ENCODE assay signal across 3 fruit fly cellular contexts in genomic region chr3R:6008202-6009062, dm6.
TF ChIP-seq lines count a peak whose summit lies in the region.

Rm62 (minus strand) TSS chr3R:6008579.

TF ChIP-seq in whole organism, adult, 20 proteins besides CTCF, POLR2A, EP300 and RAD21 (continued from another document):
- TF ChIP-seq cic (GFP tag; optimal IDR thresholded peaks at IDR 0.05; lab: Kevin White, UChicago) = no peak

TF ChIP-seq in whole organism, embryonic, 481 proteins besides CTCF, POLR2A, EP300 and RAD21 (continued from another document and continues in another):
- TF ChIP-seq disco-r (GFP tag; optimal IDR thresholded peaks at IDR 0.05; lab: Kevin White, UChicago) = no peak
- TF ChIP-seq CG12769 (tag; optimal IDR thresholded peaks at IDR 0.05; lab: Kevin White, UChicago) = peak; percentile 54
- TF ChIP-seq cwo (GFP tag; optimal IDR thresholded peaks at IDR 0.05; lab: Kevin White, UChicago) = no peak
- peak; percentile 46 for TF ChIP-seq sens (GFP tag; lab: Kevin White, UChicago)
- TF ChIP-seq Dip2 (GFP tag; IDR thresholded peaks at IDR 0.05; lab: Robert Waterston, UW) = no peak
- TF ChIP-seq Eip74EF (GFP tag; optimal IDR thresholded peaks at IDR 0.05; lab: Kevin White, UChicago) = peak in 1 of 2 experiments; percentile 21
- peak; percentile 12 for TF ChIP-seq kni (GFP tag; optimal IDR thresholded peaks at IDR 0.05; lab: Kevin White, UChicago)
- TF ChIP-seq pb (GFP tag; optimal IDR thresholded peaks at IDR 0.05; lab: Kevin White, UChicago) = no peak
- peak; percentile 36 for TF ChIP-seq ftz-f1 (GFP tag; optimal IDR thresholded peaks at IDR 0.05; lab: Kevin White, UChicago)
- no peak for TF ChIP-seq CG12391 (tag; optimal IDR thresholded peaks at IDR 0.05; lab: Kevin White, UChicago)
- TF ChIP-seq Chrac-16 (GFP tag; optimal IDR thresholded peaks at IDR 0.05; lab: Kevin White, UChicago) = no peak
- no peak for TF ChIP-seq al (GFP tag; IDR thresholded peaks at IDR 0.05; lab: Robert Waterston, UW)
- TF ChIP-seq nau (GFP tag; optimal IDR thresholded peaks at IDR 0.05; lab: Kevin White, UChicago) = peak; percentile 54
- no peak for TF ChIP-seq CG8944 (GFP tag; optimal IDR thresholded peaks at IDR 0.05; lab: Kevin White, UChicago)
- TF ChIP-seq Nf-YC (tag; optimal IDR thresholded peaks at IDR 0.05; lab: Kevin White, UChicago) = peak; percentile 20
- TF ChIP-seq CG11398 (GFP tag; optimal IDR thresholded peaks at IDR 0.05; lab: Kevin White, UChicago) = no peak
- peak; percentile 46 for TF ChIP-seq CG33557 (GFP tag; optimal IDR thresholded peaks at IDR 0.05; lab: Kevin White, UChicago)
- TF ChIP-seq CG4730 (GFP tag; IDR thresholded peaks at IDR 0.05; lab: Robert Waterston, UW) = no peak
- peak; percentile 8 for TF ChIP-seq CG10543 (GFP tag; optimal IDR thresholded peaks at IDR 0.05; lab: Kevin White, UChicago)
- no peak for TF ChIP-seq Ravus (GFP tag; IDR thresholded peaks at IDR 0.05; lab: Robert Waterston, UW)
- TF ChIP-seq CG18619 (GFP tag; optimal IDR thresholded peaks at IDR 0.05; lab: Kevin White, UChicago) = peak; percentile 0
- TF ChIP-seq grn (GFP tag; optimal IDR thresholded peaks at IDR 0.05; lab: Kevin White, UChicago) = no peak
- TF ChIP-seq trem (tag; optimal IDR thresholded peaks at IDR 0.05; lab: Kevin White, UChicago) = peak; percentile 47
- TF ChIP-seq ap (GFP tag; IDR thresholded peaks at IDR 0.05; lab: Robert Waterston, UW) = no peak
- no peak for TF ChIP-seq gro (GFP tag; optimal IDR thresholded peaks at IDR 0.05; lab: Kevin White, UChicago)
- no peak for TF ChIP-seq Usf (GFP tag; optimal IDR thresholded peaks at IDR 0.05; lab: Kevin White, UChicago)
- TF ChIP-seq ato (GFP tag; IDR thresholded peaks at IDR 0.05; lab: Robert Waterston, UW; ENCODE audit: partially characterized antibody) = 0 out of 2 replicates have a peak, but pooled peaks have one; percentile 45
- no peak for TF ChIP-seq Hmx (GFP tag; optimal IDR thresholded peaks at IDR 0.05; lab: Kevin White, UChicago)
- TF ChIP-seq eyg (GFP tag; optimal IDR thresholded peaks at IDR 0.05; lab: Kevin White, UChicago) = no peak
- no peak for TF ChIP-seq Sox102F (GFP tag; optimal IDR thresholded peaks at IDR 0.05; lab: Kevin White, UChicago)
- TF ChIP-seq CkIIα-i1 (GFP tag; IDR thresholded peaks at IDR 0.05; lab: Robert Waterston, UW) = no peak
- no peak for TF ChIP-seq CG17612 (GFP tag; IDR thresholded peaks at IDR 0.05; lab: Robert Waterston, UW)
- peak in 1 of 3 experiments; percentile 55 for TF ChIP-seq Stat92E (GFP tag; optimal IDR thresholded peaks at IDR 0.05; lab: Kevin White, UChicago)
- TF ChIP-seq CG2875 (GFP tag; optimal IDR thresholded peaks at IDR 0.05; lab: Kevin White, UChicago) = peak; percentile 14
- TF ChIP-seq CG15601 (tag; optimal IDR thresholded peaks at IDR 0.05; lab: Kevin White, UChicago) = peak; percentile 5
- peak; percentile 68 for TF ChIP-seq HLHmδ (GFP tag; optimal IDR thresholded peaks at IDR 0.05; lab: Kevin White, UChicago)
- no peak for TF ChIP-seq jumu (GFP tag; optimal IDR thresholded peaks at IDR 0.05; lab: Kevin White, UChicago)
- no peak for TF ChIP-seq wor (GFP tag; IDR thresholded peaks at IDR 0.05; lab: Robert Waterston, UW)
- TF ChIP-seq p53 (GFP tag; optimal IDR thresholded peaks at IDR 0.05; lab: Kevin White, UChicago) = no peak
- no peak for TF ChIP-seq luna (GFP tag; optimal IDR thresholded peaks at IDR 0.05; lab: Kevin White, UChicago)
- no peak for TF ChIP-seq Sox100B (GFP tag; optimal IDR thresholded peaks at IDR 0.05; lab: Kevin White, UChicago)
- peak; percentile 3 for TF ChIP-seq nerfin-1 (tag; optimal IDR thresholded peaks at IDR 0.05; lab: Kevin White, UChicago)
- no peak for TF ChIP-seq sd (tag; optimal IDR thresholded peaks at IDR 0.05; lab: Kevin White, UChicago)
- no peak for TF ChIP-seq CG1832 (GFP tag; optimal IDR thresholded peaks at IDR 0.05; lab: Kevin White, UChicago)
- TF ChIP-seq z (GFP tag; IDR thresholded peaks at IDR 0.05; lab: Robert Waterston, UW) = no peak
- TF ChIP-seq tup (GFP tag; optimal IDR thresholded peaks at IDR 0.05; lab: Kevin White, UChicago) = no peak
- TF ChIP-seq Atf3 (GFP tag; optimal IDR thresholded peaks at IDR 0.05; lab: Kevin White, UChicago) = no peak
- TF ChIP-seq mirr (GFP tag; optimal IDR thresholded peaks at IDR 0.05; lab: Kevin White, UChicago) = peak; percentile 32
- peak; percentile 52 for TF ChIP-seq scrt (GFP tag; optimal IDR thresholded peaks at IDR 0.05; lab: Kevin White, UChicago)
- TF ChIP-seq Bteb2 (GFP tag; optimal IDR thresholded peaks at IDR 0.05; lab: Kevin White, UChicago) = no peak
- no peak for TF ChIP-seq az2 (GFP tag; optimal IDR thresholded peaks at IDR 0.05; lab: Kevin White, UChicago)
- 0 out of 2 replicates have a peak, but pooled peaks have one; percentile 42 for TF ChIP-seq CG17328 (GFP tag; IDR thresholded peaks at IDR 0.05; lab: Robert Waterston, UW)
- peak; percentile 57; the same call in 2 of the 3 replicates for TF ChIP-seq Dbx (GFP tag; IDR thresholded peaks at IDR 0.05; lab: Robert Waterston, UW)
- no peak for TF ChIP-seq NK7.1 (GFP tag; optimal IDR thresholded peaks at IDR 0.05; lab: Kevin White, UChicago)
- peak; percentile 55 for TF ChIP-seq CG3281 (GFP tag; optimal IDR thresholded peaks at IDR 0.05; lab: Kevin White, UChicago)
- no peak for TF ChIP-seq CHES-1-like (GFP tag; optimal IDR thresholded peaks at IDR 0.05; lab: Kevin White, UChicago)
- no peak for TF ChIP-seq otp (GFP tag; IDR thresholded peaks at IDR 0.05; lab: Robert Waterston, UW)
- TF ChIP-seq HmgZ (tag; optimal IDR thresholded peaks at IDR 0.05; lab: Kevin White, UChicago) = peak; percentile 0
- no peak for TF ChIP-seq cg (GFP tag; optimal IDR thresholded peaks at IDR 0.05; lab: Kevin White, UChicago)
- peak; percentile 43 for TF ChIP-seq stwl (tag; optimal IDR thresholded peaks at IDR 0.05; lab: Kevin White, UChicago)
- peak; percentile 47; the same call in 1 of the 2 replicates for TF ChIP-seq rib (GFP tag; IDR thresholded peaks at IDR 0.05; lab: Robert Waterston, UW)
- no peak for TF ChIP-seq peb (GFP tag; IDR thresholded peaks at IDR 0.05; lab: Robert Waterston, UW)
- peak; percentile 44 for TF ChIP-seq org-1 (GFP tag; optimal IDR thresholded peaks at IDR 0.05; lab: Kevin White, UChicago)
- no peak for TF ChIP-seq gce (GFP tag; IDR thresholded peaks at IDR 0.05; lab: Robert Waterston, UW)
- TF ChIP-seq Doc2 (GFP tag; IDR thresholded peaks at IDR 0.05; lab: Robert Waterston, UW) = no peak
- TF ChIP-seq BtbVII (GFP tag; optimal IDR thresholded peaks at IDR 0.05; lab: Kevin White, UChicago) = peak; percentile 3
- TF ChIP-seq lab (GFP tag; optimal IDR thresholded peaks at IDR 0.05; lab: Kevin White, UChicago) = peak; percentile 62

TF ChIP-seq in whole organism, prepupa, 60 proteins besides CTCF, POLR2A, EP300 and RAD21 (continued from another document):
- TF ChIP-seq CG6792 (GFP tag; optimal IDR thresholded peaks at IDR 0.05; lab: Kevin White, UChicago) (no peak), Sox102F (GFP tag; optimal IDR thresholded peaks at IDR 0.05; lab: Kevin White, UChicago) (no peak), ss (GFP tag; optimal IDR thresholded peaks at IDR 0.05; lab: Kevin White, UChicago) (peak in 1 of 2 experiments; percentile 16), CG1621 (tag; optimal IDR thresholded peaks at IDR 0.05; lab: Kevin White, UChicago) (peak; percentile 13), Blimp-1 (GFP tag; optimal IDR thresholded peaks at IDR 0.05; lab: Kevin White, UChicago) (no peak), CG6808 (GFP tag; optimal IDR thresholded peaks at IDR 0.05; lab: Kevin White, UChicago) (no peak), CG15336 (GFP tag; IDR thresholded peaks at IDR 0.05; lab: Robert Waterston, UW) (peak; percentile 36; the same call in 1 of the 2 replicates), lz (GFP tag; optimal IDR thresholded peaks at IDR 0.05; lab: Kevin White, UChicago) (no peak), CG7368 (GFP tag; optimal IDR thresholded peaks at IDR 0.05; lab: Kevin White, UChicago) (no peak), Hr4 (GFP tag; optimal IDR thresholded peaks at IDR 0.05; lab: Kevin White, UChicago) (no peak), CG32006 (GFP tag; optimal IDR thresholded peaks at IDR 0.05; lab: Kevin White, UChicago) (no peak), CG6276 (GFP tag; optimal IDR thresholded peaks at IDR 0.05; lab: Kevin White, UChicago) (no peak), Sox15 (GFP tag; optimal IDR thresholded peaks at IDR 0.05; lab: Kevin White, UChicago) (no peak), CG6163 (GFP tag; IDR thresholded peaks at IDR 0.05; lab: Robert Waterston, UW) (0 out of 3 replicates have a peak, but pooled peaks have one; percentile 27), fd59A (GFP tag; optimal IDR thresholded peaks at IDR 0.05; lab: Kevin White, UChicago) (no peak), CG3032 (tag; optimal IDR thresholded peaks at IDR 0.05; lab: Kevin White, UChicago) (peak; percentile 20), CG34406 (GFP tag; optimal IDR thresholded peaks at IDR 0.05; lab: Kevin White, UChicago) (no peak), CG9139 (GFP tag; optimal IDR thresholded peaks at IDR 0.05; lab: Kevin White, UChicago) (peak; percentile 32), CG3919 (GFP tag; optimal IDR thresholded peaks at IDR 0.05; lab: Kevin White, UChicago) (no peak), Hr38 (GFP tag; optimal IDR thresholded peaks at IDR 0.05; lab: Kevin White, UChicago) (no peak), OdsH (GFP tag; optimal IDR thresholded peaks at IDR 0.05; lab: Kevin White, UChicago) (no peak), CG8632 (GFP tag; optimal IDR thresholded peaks at IDR 0.05; lab: Kevin White, UChicago) (no peak), CG11762 (GFP tag; optimal IDR thresholded peaks at IDR 0.05; lab: Kevin White, UChicago; ENCODE audit: insufficient read depth) (no peak), CG6854 (GFP tag; optimal IDR thresholded peaks at IDR 0.05; lab: Kevin White, UChicago) (no peak), Lpt (GFP tag; optimal IDR thresholded peaks at IDR 0.05; lab: Kevin White, UChicago) (no peak), topi (GFP tag; optimal IDR thresholded peaks at IDR 0.05; lab: Kevin White, UChicago) (no peak), CG11294 (GFP tag; IDR thresholded peaks at IDR 0.05; lab: Robert Waterston, UW) (no peak), dac (GFP tag; optimal IDR thresholded peaks at IDR 0.05; lab: Kevin White, UChicago) (no peak), CG31627 (GFP tag; optimal IDR thresholded peaks at IDR 0.05; lab: Kevin White, UChicago) (no peak), Eip78C (GFP tag; lab: Kevin White, UChicago) (peak; percentile 88), fkh (GFP tag; optimal IDR thresholded peaks at IDR 0.05; lab: Kevin White, UChicago) (no peak), eg (GFP tag; IDR thresholded peaks at IDR 0.05; lab: Robert Waterston, UW) (peak; percentile 12; the same call in 1 of the 3 replicates), spab (GFP tag; optimal IDR thresholded peaks at IDR 0.05; lab: Kevin White, UChicago) (no peak), Met (GFP tag; optimal IDR thresholded peaks at IDR 0.05; lab: Kevin White, UChicago) (no peak), fd85E (GFP tag; optimal IDR thresholded peaks at IDR 0.05; lab: Kevin White, UChicago) (no peak), Ets96B (tag; optimal IDR thresholded peaks at IDR 0.05; lab: Kevin White, UChicago) (peak; percentile 23), CG16779 (tag; optimal IDR thresholded peaks at IDR 0.05; lab: Kevin White, UChicago) (peak; percentile 22), CG8119 (GFP tag; IDR thresholded peaks at IDR 0.05; lab: Robert Waterston, UW) (peak; percentile 44; the same call in 1 of the 3 replicates), Ets21C (GFP tag; optimal IDR thresholded peaks at IDR 0.05; lab: Kevin White, UChicago) (no peak)
